Worm (Caenorhabditis elegans): ENCODE measurements around the gene nhr-71.

nhr-71 gene

DNA sequence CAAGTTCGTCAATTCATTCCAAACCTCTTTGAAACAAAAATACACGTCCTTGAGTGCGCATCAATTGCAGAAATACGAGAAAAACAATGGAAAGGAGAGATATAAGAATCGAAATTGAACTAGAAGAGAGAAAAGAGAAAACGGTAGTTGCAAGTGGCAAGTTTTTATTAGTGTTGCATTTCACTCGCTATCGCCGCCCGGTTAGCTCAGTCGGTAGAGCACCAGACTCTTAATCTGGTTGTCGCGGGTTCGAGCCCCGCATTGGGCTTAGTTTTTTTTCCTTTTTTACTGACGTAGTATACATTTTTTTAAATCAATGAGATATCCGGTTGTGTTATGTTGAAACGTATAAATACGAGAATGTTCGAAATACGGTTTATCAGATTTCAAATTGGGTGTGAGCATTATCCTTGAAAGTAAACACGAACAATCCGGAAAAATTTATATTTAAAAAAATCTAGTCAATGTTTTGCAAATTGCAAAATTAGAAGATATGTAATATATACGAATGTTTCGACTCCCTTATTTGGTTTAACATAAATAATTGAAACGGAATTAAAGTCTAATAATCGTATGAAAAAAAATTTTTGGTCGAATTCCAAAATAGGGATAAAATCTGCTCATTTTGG, 34.4 kb downstream of the nhr-71 start (continued):
- TF ChIP-seq Y75B8A.6 (GFP tag; IDR thresholded peaks at IDR 0.05) (0 out of 2 replicates have a peak, but pooled peaks have one; percentile 45), F49E8.2 (tag; optimal IDR thresholded peaks at IDR 0.05; ENCODE audit: borderline replicate concordance) (peak; percentile 62), php-3 (GFP tag; IDR thresholded peaks at IDR 0.05) (peak; percentile 24; the same call in 1 of the 2 replicates), daf-16 (GFP tag; optimal IDR thresholded peaks at IDR 0.05) (peak; percentile 14 to 72), daf-16 (tag; optimal IDR thresholded peaks at IDR 0.05) (peak; percentile 36), sdz-12 (GFP tag; optimal IDR thresholded peaks at IDR 0.05) (peak; percentile 15), hlh-11 (tag; optimal IDR thresholded peaks at IDR 0.05) (peak; percentile 21), nhr-237 (tag; optimal IDR thresholded peaks at IDR 0.05) (no peak), mdt-29 (GFP tag; IDR thresholded peaks at IDR 0.05) (peak; percentile 68; the same call in 1 of the 2 replicates), dve-1 (tag; optimal IDR thresholded peaks at IDR 0.05; ENCODE audit: insufficient read depth) (no peak), R02D3.7 (tag; optimal IDR thresholded peaks at IDR 0.05) (no peak), lin-39 (tag; optimal IDR thresholded peaks at IDR 0.05) (no peak), arid-1 (GFP tag; conservative IDR thresholded peaks at IDR 0.05) (peak; percentile 59), lin-1 (GFP tag; IDR thresholded peaks at IDR 0.05) (0 out of 2 replicates have a peak, but pooled peaks have one; percentile 48), ceh-62 (tag; optimal IDR thresholded peaks at IDR 0.05) (no peak), unc-62 (GFP tag; optimal IDR thresholded peaks at IDR 0.05 in 1 of 2) (no peak), unc-62 (tag; optimal IDR thresholded peaks at IDR 0.05) (no peak), mdl-1 (tag; optimal IDR thresholded peaks at IDR 0.05) (no peak), lin-29 (GFP tag; IDR thresholded peaks at IDR 0.05) (no peak), nhr-102 (tag; optimal IDR thresholded peaks at IDR 0.05) (peak; percentile 46), ZK337.2 (GFP tag; IDR thresholded peaks at IDR 0.05) (peak; percentile 65; the same call in 1 of the 2 replicates), lin-13 (GFP tag; optimal IDR thresholded peaks at IDR 0.05) (peak; percentile 12), dmd-8 (GFP tag; IDR thresholded peaks at IDR 0.05) (peak; percentile 75; the same call in 1 of the 2 replicates), cey-2 (tag; optimal IDR thresholded peaks at IDR 0.05; ENCODE audit: borderline replicate concordance, insufficient read depth) (no peak), fos-1 (tag; optimal IDR thresholded peaks at IDR 0.05) (no peak), nhr-25 (tag; optimal IDR thresholded peaks at IDR 0.05; ENCODE audit: borderline replicate concordance, insufficient read depth) (no peak), daf-8 (GFP tag; IDR thresholded peaks at IDR 0.05) (no peak), ZK546.5 (tag; optimal IDR thresholded peaks at IDR 0.05) (no peak), aha-1 (tag) (peak; percentile 81), madf-9 (GFP tag; conservative IDR thresholded peaks at IDR 0.05) (peak; percentile 75), tag-97 (GFP tag; IDR thresholded peaks at IDR 0.05) (no peak), ama-1 (optimal IDR thresholded peaks at IDR 0.05) (no peak), pha-4 (GFP tag; IDR thresholded peaks at IDR 0.05) (peak; percentile 82), pha-4 (tag; optimal IDR thresholded peaks at IDR 0.05) (no peak), Y48G9A.11 (GFP tag; IDR thresholded peaks at IDR 0.05) (peak; percentile 59; the same call in 1 of the 2 replicates), rbr-2 (tag; optimal IDR thresholded peaks at IDR 0.05) (peak; percentile 39), saeg-2 (GFP tag; IDR thresholded peaks at IDR 0.05) (0 out of 2 replicates have a peak, but pooled peaks have one; percentile 64), nhr-41 (GFP tag; IDR thresholded peaks at IDR 0.05) (0 out of 2 replicates have a peak, but pooled peaks have one; percentile 20), mes-2 (tag; optimal IDR thresholded peaks at IDR 0.05; ENCODE audit: poor library complexity, severe bottlenecking) (no peak), D1046.2 (GFP tag; IDR thresholded peaks at IDR 0.05) (peak; percentile 74; the same call in 1 of the 2 replicates), nhr-10 (tag; optimal IDR thresholded peaks at IDR 0.05) (no peak), mxl-3 (GFP tag; optimal IDR thresholded peaks at IDR 0.05) (no peak), nhr-6 (tag; optimal IDR thresholded peaks at IDR 0.05) (peak; percentile 41), lin-38 (GFP tag; IDR thresholded peaks at IDR 0.05) (no peak; the same call in 1 of the 2 replicates), zag-1 (tag; optimal IDR thresholded peaks at IDR 0.05) (no peak), dmd-6 (GFP tag; IDR thresholded peaks at IDR 0.05) (peak; percentile 44), nhr-76 (tag; optimal IDR thresholded peaks at IDR 0.05) (no peak), lin-15B (tag; optimal IDR thresholded peaks at IDR 0.05) (no peak), snpc-4 (tag; optimal IDR thresholded peaks at IDR 0.05) (no peak), nhr-111 (GFP tag; optimal IDR thresholded peaks at IDR 0.05) (peak; percentile 22)

Measured in whole organism, L4 larva.